Fruit fly (Drosophila melanogaster) whole organism, embryonic: ENCODE measurements around the gene CG32425.

Experiments
- Antp ChIP-seq: fragments of 200-800 bp; sonication (Bioruptor generic); optimal IDR thresholded peaks from 3 replicates; lab custom pipeline; 2016; ENCODE audit warnings: missing biosample characterization, missing genetic modification characterization
- CG10147 ChIP-seq: fragments of 200-800 bp; sonication (Bioruptor generic); optimal IDR thresholded peaks from 2 replicates; lab custom pipeline; 2019; ENCODE audit warnings: missing biosample characterization, mild to moderate bottlenecking, missing genetic modification characterization, moderate library complexity
- CG10209 ChIP-seq: fragments of 200-800 bp; sonication (Bioruptor generic); optimal IDR thresholded peaks from 3 replicates; lab custom pipeline; 2017; ENCODE audit warnings: missing biosample characterization, mild to moderate bottlenecking, missing genetic modification characterization, missing genetic modification reagents
- CG12236 ChIP-seq: fragments of 200-800 bp; sonication (Bioruptor generic); optimal IDR thresholded peaks from 2 replicates; lab custom pipeline; 2016; ENCODE audit warnings: missing biosample characterization, missing genetic modification characterization
- CG13123 ChIP-seq: fragments of 200-800 bp; sonication (Bioruptor generic); optimal IDR thresholded peaks from 2 replicates; lab custom pipeline; 2016; ENCODE audit warnings: missing biosample characterization, missing genetic modification characterization
- CG14710 ChIP-seq: fragments of 200-800 bp; sonication (Bioruptor generic); optimal IDR thresholded peaks from 3 replicates; lab custom pipeline; 2019; ENCODE audit warnings: missing biosample characterization, mild to moderate bottlenecking, missing genetic modification characterization, moderate library complexity
- CG1832 ChIP-seq: fragments of 200-800 bp; sonication (Bioruptor generic); optimal IDR thresholded peaks from 2 replicates; lab custom pipeline; 2017; ENCODE audit warnings: missing biosample characterization, mild to moderate bottlenecking, missing genetic modification characterization, inconsistent platforms
- CG18764 ChIP-seq: fragments of 200-800 bp; sonication (Bioruptor generic); optimal IDR thresholded peaks from 3 replicates; lab custom pipeline; 2016; ENCODE audit warnings: missing biosample characterization, missing genetic modification characterization
- CG2129 ChIP-seq: fragments of 200-800 bp; sonication (Bioruptor generic); IDR thresholded peaks from 2 replicates; pipeline ENCODE4 v1.3.6; 2022; ENCODE audit warnings: missing biosample characterization, missing genetic modification characterization; ENCODE audit not compliant: partially characterized antibody
- CG30020 ChIP-seq: fragments of 200-800 bp; optimal IDR thresholded peaks from 2 replicates; lab custom pipeline; 2019; ENCODE audit warnings: missing biosample characterization, mild to moderate bottlenecking, missing genetic modification characterization, moderate library complexity
- CG32767 ChIP-seq: fragments of 200-800 bp; sonication (Bioruptor generic); IDR thresholded peaks from 2 replicates; pipeline ENCODE4 v1.3.6; 2022; ENCODE audit warnings: missing biosample characterization, missing genetic modification characterization
- CG3838 ChIP-seq: fragments of 200-800 bp; sonication (Bioruptor generic); optimal IDR thresholded peaks from 3 replicates; lab custom pipeline; 2016; ENCODE audit warnings: missing biosample characterization, missing genetic modification characterization
- CG6272 ChIP-seq: fragments of 200-800 bp; sonication (Bioruptor generic); IDR thresholded peaks from 2 replicates; pipeline ENCODE4 v1.3.6; 2022; ENCODE audit warnings: missing biosample characterization, missing genetic modification characterization
- CG8478 ChIP-seq: fragments of >200 bp; optimal IDR thresholded peaks from 2 replicates; lab custom pipeline; 2018
- CHES-1-like ChIP-seq: fragments of 200-800 bp; sonication (Bioruptor generic); optimal IDR thresholded peaks from 2 replicates; lab custom pipeline; 2016; ENCODE audit warnings: missing biosample characterization, missing genetic modification characterization
- Camta ChIP-seq: fragments of 200-800 bp; sonication (Bioruptor generic); optimal IDR thresholded peaks from 2 replicates; lab custom pipeline; 2016; ENCODE audit warnings: missing biosample characterization, missing genetic modification characterization
- Chrac-16 ChIP-seq: fragments of 200-800 bp; sonication (Bioruptor generic); optimal IDR thresholded peaks from 3 replicates; lab custom pipeline; 2016; ENCODE audit warnings: missing biosample characterization, missing genetic modification characterization
- D19B ChIP-seq: fragments of 200-800 bp; sonication (Bioruptor generic); optimal IDR thresholded peaks from 2 replicates; lab custom pipeline; 2017; ENCODE audit warnings: missing biosample characterization, mild to moderate bottlenecking, missing genetic modification characterization
- Eip74EF ChIP-seq, 2 experiments: fragments of 200-800 bp in 1 of 2; fragments of >200 bp in 1 of 2; sonication (Bioruptor generic) in 1 of 2; optimal IDR thresholded peaks; 2 replicates each; lab custom pipeline; 2017 to 2019; ENCODE audit warnings: missing biosample characterization in 2 of 2, missing genetic modification characterization in 2 of 2, mild to moderate bottlenecking in 1 of 2, moderate library complexity in 1 of 2
- H2.0 ChIP-seq: fragments of 200-800 bp; sonication (Bioruptor generic); IDR thresholded peaks from 2 replicates; pipeline ENCODE4 v1.3.6; 2022; ENCODE audit warnings: missing biosample characterization, missing genetic modification characterization
- HmgZ ChIP-seq: fragments of 200-800 bp; sonication (Bioruptor generic); optimal IDR thresholded peaks from 2 replicates; lab custom pipeline; 2018; ENCODE audit warnings: missing biosample characterization, mild to moderate bottlenecking, missing genetic modification characterization
- Hr51 ChIP-seq, 2 experiments: fragments of 200-800 bp; sonication (Bioruptor generic); optimal IDR thresholded peaks; 2 replicates in 1 of 2; 3 replicates in 1 of 2; lab custom pipeline; 2016 to 2018; ENCODE audit warnings: missing biosample characterization in 2 of 2, missing genetic modification characterization in 2 of 2, mild to moderate bottlenecking in 1 of 2, moderate library complexity in 1 of 2
- Hr78 ChIP-seq, 2 experiments: fragments of 200-800 bp in 1 of 2; fragments of >200 bp in 1 of 2; sonication (Bioruptor generic) in 1 of 2; optimal IDR thresholded peaks; 2 replicates each; lab custom pipeline; 2017 to 2019; ENCODE audit warnings: missing biosample characterization in 2 of 2, missing genetic modification characterization in 2 of 2, mild to moderate bottlenecking in 1 of 2, moderate library complexity in 1 of 2
- Nf-YA ChIP-seq: fragments of 200-800 bp; sonication (Bioruptor generic); IDR thresholded peaks from 2 replicates; pipeline ENCODE4 v1.3.6; 2022; ENCODE audit warnings: missing biosample characterization, missing genetic modification characterization
- NfI ChIP-seq: fragments of 200-800 bp; sonication (Bioruptor generic); optimal IDR thresholded peaks from 3 replicates; lab custom pipeline; 2018; ENCODE audit warnings: missing biosample characterization, mild to moderate bottlenecking, missing genetic modification characterization, moderate library complexity
- Ravus ChIP-seq: fragments of 200-800 bp; sonication (Bioruptor generic); IDR thresholded peaks from 2 replicates; pipeline ENCODE4 v1.3.6; 2022; ENCODE audit warnings: missing biosample characterization, missing genetic modification characterization
- ab ChIP-seq: fragments of 200-800 bp; sonication (Bioruptor generic); optimal IDR thresholded peaks from 2 replicates; lab custom pipeline; 2016; ENCODE audit warnings: missing biosample characterization, missing genetic modification characterization
- bigmax ChIP-seq: fragments of 200-800 bp; sonication (Bioruptor generic); optimal IDR thresholded peaks from 2 replicates; lab custom pipeline; 2018; ENCODE audit warnings: missing biosample characterization, mild to moderate bottlenecking, missing genetic modification characterization
- chinmo ChIP-seq: fragments of 200-800 bp; sonication (Bioruptor generic); IDR thresholded peaks from 4 replicates; pipeline ENCODE4 v1.3.6; 2022; ENCODE audit warnings: missing biosample characterization, missing genetic modification characterization; ENCODE audit not compliant: partially characterized antibody
- cwo ChIP-seq: fragments of 200-800 bp; sonication (Bioruptor generic); optimal IDR thresholded peaks from 3 replicates; lab custom pipeline; 2017; ENCODE audit warnings: missing biosample characterization, missing genetic modification characterization, mild to moderate bottlenecking, moderate library complexity, missing genetic modification reagents
- dmrt11E ChIP-seq: fragments of 200-800 bp; sonication (Bioruptor generic); optimal IDR thresholded peaks from 3 replicates; lab custom pipeline; 2018; ENCODE audit warnings: missing biosample characterization, mild to moderate bottlenecking, missing genetic modification characterization, moderate library complexity
- ewg ChIP-seq: fragments of 200-800 bp; sonication (Bioruptor generic); optimal IDR thresholded peaks from 3 replicates; lab custom pipeline; 2017; ENCODE audit warnings: mild to moderate bottlenecking, missing biosample characterization, missing genetic modification reagents, missing genetic modification characterization
- exex ChIP-seq: fragments of 200-800 bp; sonication (Bioruptor generic); optimal IDR thresholded peaks from 4 replicates; lab custom pipeline; 2018; ENCODE audit warnings: missing biosample characterization, mild to moderate bottlenecking, missing genetic modification characterization, moderate library complexity
- ftz-f1 ChIP-seq: fragments of 200-800 bp; sonication (Bioruptor generic); optimal IDR thresholded peaks from 2 replicates; lab custom pipeline; 2016; ENCODE audit warnings: missing biosample characterization, missing genetic modification characterization
- gem ChIP-seq: fragments of 200-800 bp; sonication (Bioruptor generic); optimal IDR thresholded peaks from 2 replicates; lab custom pipeline; 2019; ENCODE audit warnings: missing biosample characterization, mild to moderate bottlenecking, missing genetic modification characterization, moderate library complexity
- gfzf ChIP-seq: fragments of 200-800 bp; sonication (Bioruptor generic); optimal IDR thresholded peaks from 2 replicates; lab custom pipeline; 2016; ENCODE audit warnings: missing biosample characterization, mild to moderate bottlenecking, missing genetic modification characterization, moderate library complexity
- hkb ChIP-seq, 2 experiments: fragments of 200-800 bp in 1 of 2; fragments of >200 bp in 1 of 2; sonication (Bioruptor generic) in 1 of 2; IDR thresholded peaks in 1 of 2; optimal IDR thresholded peaks in 1 of 2; 2 replicates each; pipeline versions ENCODE4 v1.3.6 to Lab custom; 2017 to 2022; ENCODE audit warnings: missing biosample characterization in 1 of 2, missing genetic modification characterization in 1 of 2
- inv ChIP-seq: fragments of 200-800 bp; sonication (Bioruptor generic); IDR thresholded peaks from 2 replicates; pipeline ENCODE4 v1.3.6; 2022; ENCODE audit warnings: missing biosample characterization, missing genetic modification characterization; ENCODE audit not compliant: partially characterized antibody
- lov ChIP-seq, 2 experiments: fragments of 200-800 bp in 1 of 2; fragments of >200 bp in 1 of 2; sonication (Bioruptor generic) in 1 of 2; IDR thresholded peaks in 1 of 2; optimal IDR thresholded peaks in 1 of 2; 2 replicates in 1 of 2; 3 replicates in 1 of 2; pipeline versions ENCODE4 v1.3.6 to Lab custom; 2017 to 2022; ENCODE audit warnings: missing biosample characterization in 1 of 2, missing genetic modification characterization in 1 of 2
- seq ChIP-seq: fragments of 200-800 bp; sonication (Bioruptor generic); IDR thresholded peaks from 2 replicates; pipeline ENCODE4 v1.3.6; 2022; ENCODE audit warnings: missing biosample characterization, missing genetic modification characterization
- slbo ChIP-seq: fragments of 200-800 bp; sonication (Bioruptor generic); IDR thresholded peaks from 2 replicates; pipeline ENCODE4 v1.3.6; 2022; ENCODE audit warnings: missing biosample characterization, missing genetic modification characterization
- so ChIP-seq: fragments of 200-800 bp; sonication (Bioruptor generic); IDR thresholded peaks from 3 replicates; pipeline ENCODE4 v1.3.6; 2022; ENCODE audit warnings: missing biosample characterization, missing genetic modification characterization
- sr ChIP-seq: fragments of 200-800 bp; sonication (Bioruptor generic); IDR thresholded peaks from 3 replicates; pipeline ENCODE4 v1.3.6; 2022; ENCODE audit warnings: missing biosample characterization, missing genetic modification characterization
- unc-4 ChIP-seq: fragments of 200-800 bp; sonication (Bioruptor generic); IDR thresholded peaks from 2 replicates; pipeline ENCODE4 v1.3.6; 2022; ENCODE audit warnings: missing biosample characterization, missing genetic modification characterization; ENCODE audit not compliant: partially characterized antibody
- zen ChIP-seq: fragments of 200-800 bp; sonication (Bioruptor generic); optimal IDR thresholded peaks from 3 replicates; lab custom pipeline; 2018; ENCODE audit warnings: missing biosample characterization, mild to moderate bottlenecking, missing genetic modification characterization, moderate library complexity

CG32425 gene

DNA sequence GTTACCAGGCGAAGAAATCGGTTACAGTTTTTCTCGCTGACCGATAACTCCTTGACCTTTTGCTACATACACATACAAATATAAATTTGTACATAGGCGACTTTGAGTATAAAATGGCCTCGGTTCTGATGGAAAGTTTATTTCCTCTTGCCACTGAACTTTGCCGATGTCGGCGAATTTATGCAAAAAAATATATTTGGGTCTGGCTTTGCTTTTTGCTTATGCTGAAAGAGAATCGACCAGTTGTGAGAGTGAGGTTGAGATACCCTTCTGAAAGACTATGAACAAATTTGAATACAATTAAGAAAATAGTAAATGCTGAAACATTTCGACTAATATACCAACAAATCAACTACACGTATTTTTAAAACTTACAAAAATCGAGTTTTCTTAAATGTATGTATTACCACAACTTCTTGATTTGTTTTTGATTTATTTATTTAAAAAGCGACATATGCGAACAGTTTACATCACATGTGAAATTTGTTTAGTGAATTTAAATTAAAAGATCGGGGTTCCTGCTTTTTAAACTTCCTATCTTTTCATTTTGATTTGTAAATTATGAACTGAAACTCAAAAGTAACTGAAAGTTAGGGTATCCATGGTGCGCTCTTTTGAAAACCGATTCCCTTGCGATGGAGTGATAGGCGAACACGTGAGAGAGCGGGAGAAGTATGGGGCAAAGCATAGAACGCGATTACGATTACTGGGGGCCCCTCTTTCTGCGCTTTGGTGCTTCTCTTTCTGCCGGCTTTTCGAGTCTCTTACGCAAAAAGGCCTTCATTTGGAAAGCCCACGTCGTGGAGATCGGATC, 12.2 kb downstream of the CG32425 start (continued):
- TF ChIP-seq gfzf (GFP tag; lab: Kevin White, UChicago): no peak
- peak; percentile 63 for TF ChIP-seq Camta (GFP tag; lab: Kevin White, UChicago)
- TF ChIP-seq CG3838 (GFP tag; lab: Kevin White, UChicago): peak; percentile 34
- TF ChIP-seq lov (optimal IDR thresholded peaks at IDR 0.05; lab: Kevin White, UChicago): no peak
- no peak for TF ChIP-seq lov (GFP tag; IDR thresholded peaks at IDR 0.05; lab: Robert Waterston, UW)
- no peak for TF ChIP-seq sr (GFP tag; lab: Robert Waterston, UW)
- peak; percentile 89 for TF ChIP-seq CG10147 (GFP tag; lab: Kevin White, UChicago)
- TF ChIP-seq seq (GFP tag; lab: Robert Waterston, UW): no peak
- peak; percentile 96 for TF ChIP-seq cwo
- no peak for TF ChIP-seq so (GFP tag; lab: Robert Waterston, UW)
- peak; percentile 78 for TF ChIP-seq dmrt11E
- no peak for TF ChIP-seq CG18764 (GFP tag; lab: Kevin White, UChicago)
- peak in 1 of 2 experiments; percentile 75 for TF ChIP-seq Hr78 (GFP tag; optimal IDR thresholded peaks at IDR 0.05; lab: Kevin White, UChicago)
- no peak for TF ChIP-seq CG2129 (GFP tag; lab: Robert Waterston, UW)
- TF ChIP-seq CG32767 (GFP tag; lab: Robert Waterston, UW): peak; percentile 60; the same call in 1 of the 2 replicates
- TF ChIP-seq hkb (optimal IDR thresholded peaks at IDR 0.05; lab: Kevin White, UChicago): no peak
- peak; percentile 44; the same call in 1 of the 2 replicates for TF ChIP-seq hkb (GFP tag; IDR thresholded peaks at IDR 0.05; lab: Robert Waterston, UW)
- peak; percentile 78 for TF ChIP-seq CG10209
- TF ChIP-seq gem (tag; lab: Kevin White, UChicago): peak; percentile 89
- TF ChIP-seq HmgZ (tag; lab: Kevin White, UChicago): peak; percentile 64
- no peak for TF ChIP-seq Ravus
- TF ChIP-seq CG12236 (GFP tag; lab: Kevin White, UChicago): peak; percentile 35
- TF ChIP-seq Nf-YA (GFP tag; lab: Robert Waterston, UW): no peak
- TF ChIP-seq NfI (GFP tag; lab: Kevin White, UChicago): peak; percentile 70
- no peak for TF ChIP-seq CG8478 (lab: Kevin White, UChicago)
- TF ChIP-seq H2.0 (GFP tag; lab: Robert Waterston, UW): no peak
- TF ChIP-seq chinmo (GFP tag; lab: Robert Waterston, UW): no peak
- TF ChIP-seq, all 482 proteins: peak for 284

DNA sequence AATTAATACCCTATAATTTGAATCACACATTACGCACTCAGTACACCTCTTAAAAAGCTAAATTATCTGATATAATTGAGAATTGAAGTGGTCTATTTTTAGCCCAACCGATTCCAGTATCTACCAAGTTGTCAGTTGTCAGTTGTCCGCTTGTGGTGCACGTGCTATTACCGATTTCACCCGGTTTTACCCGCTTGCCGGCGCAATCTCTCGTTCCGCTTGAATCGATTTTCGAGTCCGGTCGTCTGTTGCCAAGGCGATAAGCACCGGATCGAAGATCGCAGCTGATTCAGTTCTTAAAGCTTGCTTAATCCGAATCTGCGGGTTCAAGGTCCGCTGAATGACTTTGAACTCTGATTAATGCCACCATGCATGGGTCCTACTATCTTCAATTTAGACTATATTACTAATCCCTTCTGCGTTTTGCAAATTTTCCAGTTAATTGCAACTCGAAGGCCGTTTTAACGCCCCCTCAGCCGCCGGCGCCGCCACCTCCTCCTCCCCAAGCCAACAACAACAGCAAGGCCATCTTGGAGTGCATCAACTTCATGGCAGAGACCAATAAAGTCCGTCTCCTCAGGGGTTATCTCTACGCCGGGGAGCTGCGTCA, 14.5 kb downstream of the CG32425 start:
- TF ChIP-seq ab (GFP tag; lab: Kevin White, UChicago) (no peak), inv (no peak), ewg (no peak), Hr51 (GFP tag; optimal IDR thresholded peaks at IDR 0.05; lab: Kevin White, UChicago) (no peak), Chrac-16 (GFP tag; lab: Kevin White, UChicago) (no peak), ftz-f1 (GFP tag; lab: Kevin White, UChicago) (peak; percentile 36), CG6272 (GFP tag; lab: Robert Waterston, UW) (no peak), Camta (GFP tag; lab: Kevin White, UChicago) (no peak), slbo (GFP tag; lab: Robert Waterston, UW) (0 out of 2 replicates have a peak, but pooled peaks have one; percentile 6), Antp (GFP tag; lab: Kevin White, UChicago) (no peak), CG30020 (tag; lab: Kevin White, UChicago) (no peak), D19B (GFP tag; lab: Kevin White, UChicago) (peak; percentile 64), CG1832 (no peak), CG13123 (GFP tag; lab: Kevin White, UChicago) (no peak), unc-4 (no peak), bigmax (GFP tag; lab: Kevin White, UChicago) (no peak), CG14710 (tag; lab: Kevin White, UChicago) (no peak), CHES-1-like (GFP tag; lab: Kevin White, UChicago) (no peak), exex (no peak), zen (no peak), CG18764 (GFP tag; lab: Kevin White, UChicago) (no peak), Eip74EF (GFP tag; optimal IDR thresholded peaks at IDR 0.05; lab: Kevin White, UChicago) (no peak)
